Worm (Caenorhabditis elegans): ENCODE results near the gene zfp-3.

- TF ChIP-seq sptf-1 (tag; optimal IDR thresholded peaks at IDR 0.05) = no peak
- no peak for TF ChIP-seq nhr-11 (tag; optimal IDR thresholded peaks at IDR 0.05)
Measured at ce11 chrX:1453770-1454169, 7.3 kb upstream of the zfp-3 start, which contains the start of gene cebp-1.

Measured in whole organism, L1 larva.